Worm (Caenorhabditis elegans) whole organism, young adult: ENCODE data around the gene F54H5.2.

Experiments
- B0336.3 ChIP-seq: fragments of 200-800 bp; sonication (Bioruptor generic); IDR thresholded peaks from 2 replicates; pipeline ENCODE4 v1.3.6; 2022; ENCODE audit warnings: missing genetic modification characterization, missing compliant biosample characterization
- F22D6.2 ChIP-seq: sonication (generic microtip); optimal IDR thresholded peaks from 2 replicates; lab custom pipeline; 2016; ENCODE audit warnings: mild to moderate bottlenecking, missing genetic modification characterization, missing compliant biosample characterization
- F33H1.4 ChIP-seq: fragments of 200-800 bp; sonication (Bioruptor generic); IDR thresholded peaks from 2 replicates; pipeline ENCODE4 v1.3.6; 2022; ENCODE audit warnings: missing genetic modification reagents, missing genetic modification characterization, missing compliant biosample characterization
- F52B5.7 ChIP-seq: sonication (generic microtip); optimal IDR thresholded peaks from 2 replicates; lab custom pipeline; 2016; ENCODE audit warnings: mild to moderate bottlenecking, missing genetic modification characterization, missing compliant biosample characterization
- K12H6.12 ChIP-seq: fragments of 200-800 bp; sonication (Bioruptor generic); optimal IDR thresholded peaks from 2 replicates; lab custom pipeline; 2018; ENCODE audit warnings: mild to moderate bottlenecking, missing genetic modification characterization, missing compliant biosample characterization
- T07F8.4 ChIP-seq: sonication (generic microtip); optimal IDR thresholded peaks from 2 replicates; lab custom pipeline; 2016; ENCODE audit warnings: mild to moderate bottlenecking, missing genetic modification characterization, moderate library complexity, missing compliant biosample characterization
- Y56A3A.18 ChIP-seq: fragments of 200-800 bp; sonication (Bioruptor generic); IDR thresholded peaks from 2 replicates; pipeline ENCODE4 v1.3.6; 2022; ENCODE audit warnings: missing genetic modification reagents, missing genetic modification characterization, missing compliant biosample characterization
- Y79H2A.3 ChIP-seq: fragments of 200-800 bp; sonication (Bioruptor generic); conservative IDR thresholded peaks from 2 replicates; pipeline ENCODE4 v1.3.6; 2022; ENCODE audit warnings: missing genetic modification reagents, missing genetic modification characterization, missing compliant biosample characterization
- Y95B8A.8 ChIP-seq: fragments of 200-800 bp; sonication (Bioruptor generic); IDR thresholded peaks from 2 replicates; pipeline ENCODE4 v1.3.6; 2022; ENCODE audit warnings: missing genetic modification reagents, missing genetic modification characterization, missing compliant biosample characterization
- ZK185.1 ChIP-seq: sonication (generic microtip); optimal IDR thresholded peaks from 2 replicates; lab custom pipeline; 2016; ENCODE audit warnings: mild to moderate bottlenecking, missing genetic modification characterization, missing compliant biosample characterization; ENCODE audit not compliant: poor library complexity, severe bottlenecking
- aptf-3 ChIP-seq: fragments of 200-800 bp; sonication (Bioruptor generic); IDR thresholded peaks from 2 replicates; pipeline ENCODE4 v1.3.6; 2022; ENCODE audit warnings: missing genetic modification characterization, missing compliant biosample characterization
- attf-5 ChIP-seq: fragments of 200-800 bp; sonication (Bioruptor generic); optimal IDR thresholded peaks from 2 replicates; lab custom pipeline; 2018; ENCODE audit warnings: mild to moderate bottlenecking, missing genetic modification characterization, missing compliant biosample characterization
- bed-2 ChIP-seq: fragments of 200-800 bp; sonication (Bioruptor generic); IDR thresholded peaks from 2 replicates; pipeline ENCODE4 v1.3.6; 2022; ENCODE audit warnings: missing genetic modification reagents, missing genetic modification characterization, missing compliant biosample characterization
- ceh-27 ChIP-seq: fragments of 200-800 bp; sonication (Bioruptor generic); optimal IDR thresholded peaks from 2 replicates; lab custom pipeline; 2018; ENCODE audit warnings: mild to moderate bottlenecking, missing genetic modification characterization, moderate library complexity, missing compliant biosample characterization
- ceh-58 ChIP-seq: fragments of 200-800 bp; sonication (Bioruptor generic); IDR thresholded peaks from 2 replicates; pipeline ENCODE4 v1.3.6; 2022; ENCODE audit warnings: missing genetic modification characterization, missing compliant biosample characterization
- ceh-79 ChIP-seq: sonication (generic microtip); optimal IDR thresholded peaks from 2 replicates; lab custom pipeline; 2017; ENCODE audit warnings: mild to moderate bottlenecking, missing genetic modification characterization, missing compliant biosample characterization
- dox-1 ChIP-seq: fragments of 200-800 bp; sonication (Bioruptor generic); IDR thresholded peaks from 2 replicates; pipeline ENCODE4 v1.3.6; 2022; ENCODE audit warnings: missing genetic modification reagents, missing genetic modification characterization, missing compliant biosample characterization
- dpff-1 ChIP-seq: sonication (generic microtip); optimal IDR thresholded peaks from 2 replicates; lab custom pipeline; 2017; ENCODE audit warnings: mild to moderate bottlenecking, missing genetic modification characterization, missing compliant biosample characterization
- egl-18 ChIP-seq: fragments of 200-800 bp; sonication (Bioruptor generic); IDR thresholded peaks from 2 replicates; pipeline ENCODE4 v1.3.6; 2022; ENCODE audit warnings: missing genetic modification reagents, missing genetic modification characterization, missing compliant biosample characterization
- egl-44 ChIP-seq: fragments of 200-800 bp; sonication (Bioruptor generic); IDR thresholded peaks from 2 replicates; pipeline ENCODE4 v1.3.6; 2022; ENCODE audit warnings: missing genetic modification reagents, missing genetic modification characterization, missing compliant biosample characterization
- ekl-4 ChIP-seq: fragments of 200-800 bp; sonication (Bioruptor generic); IDR thresholded peaks from 2 replicates; pipeline ENCODE4 v1.3.6; 2022; ENCODE audit warnings: missing genetic modification reagents, missing genetic modification characterization, missing compliant biosample characterization
- ets-4 ChIP-seq: fragments of 200-800 bp; sonication (Bioruptor generic); optimal IDR thresholded peaks from 2 replicates; lab custom pipeline; 2018; ENCODE audit warnings: mild to moderate bottlenecking, missing genetic modification characterization, missing compliant biosample characterization
- hlh-12 ChIP-seq: sonication (generic microtip); optimal IDR thresholded peaks from 2 replicates; lab custom pipeline; 2016; ENCODE audit warnings: missing genetic modification characterization, missing compliant biosample characterization
- hlh-26 ChIP-seq: fragments of 200-800 bp; sonication (Bioruptor generic); conservative IDR thresholded peaks from 2 replicates; pipeline ENCODE4 v1.3.6; 2022; ENCODE audit warnings: missing genetic modification reagents, missing genetic modification characterization, missing compliant biosample characterization
- hrde-1 ChIP-seq: sonication (generic microtip); optimal IDR thresholded peaks from 2 replicates; lab custom pipeline; 2016; ENCODE audit warnings: missing genetic modification characterization, mild to moderate bottlenecking, missing compliant biosample characterization, moderate library complexity, missing genotype, missing genetic modification reagents, borderline replicate concordance
- let-526 ChIP-seq: fragments of 200-800 bp; sonication (Bioruptor generic); IDR thresholded peaks from 2 replicates; pipeline ENCODE4 v1.3.6; 2022; ENCODE audit warnings: missing genetic modification reagents, missing genetic modification characterization, missing compliant biosample characterization
- lin-35 ChIP-seq, 3 experiments: fragments of 150-350 bp in 2 of 3; sonication (generic microtip) in 1 of 3; optimal IDR thresholded peaks; 2 replicates each; lab custom pipeline; 2014 to 2018; ENCODE audit warnings: missing biosample characterization in 3 of 3, missing genetic modification characterization in 3 of 3, missing genetic modification reagents in 3 of 3
- lin-54 ChIP-seq: fragments of 200-800 bp; sonication (Bioruptor generic); optimal IDR thresholded peaks from 2 replicates; lab custom pipeline; 2018; ENCODE audit warnings: mild to moderate bottlenecking, missing genetic modification characterization, missing compliant biosample characterization
- lsy-27 ChIP-seq: sonication (generic microtip); optimal IDR thresholded peaks from 2 replicates; lab custom pipeline; 2017; ENCODE audit warnings: missing genetic modification characterization, mild to moderate bottlenecking, missing compliant biosample characterization, antibody characterized with exemption, missing genotype, borderline replicate concordance; ENCODE audit not compliant: insufficient read depth
- madf-10 ChIP-seq: sonication (generic microtip); optimal IDR thresholded peaks from 2 replicates; lab custom pipeline; 2016; ENCODE audit warnings: mild to moderate bottlenecking, missing genetic modification characterization, missing compliant biosample characterization
- madf-3 ChIP-seq: fragments of 200-800 bp; sonication (Bioruptor generic); IDR thresholded peaks from 2 replicates; pipeline ENCODE4 v1.3.6; 2022; ENCODE audit warnings: missing genetic modification reagents, missing genetic modification characterization, missing compliant biosample characterization
- madf-6 ChIP-seq: fragments of 200-800 bp; sonication (Bioruptor generic); IDR thresholded peaks from 2 replicates; pipeline ENCODE4 v1.3.6; 2022; ENCODE audit warnings: missing genetic modification reagents, missing genetic modification characterization, missing compliant biosample characterization
- madf-8 ChIP-seq: fragments of 200-800 bp; sonication (Bioruptor generic); conservative IDR thresholded peaks from 2 replicates; pipeline ENCODE4 v1.3.6; 2022; ENCODE audit warnings: missing genetic modification reagents, missing genetic modification characterization, missing compliant biosample characterization
- nfya-2 ChIP-seq: fragments of 200-800 bp; sonication (Bioruptor generic); IDR thresholded peaks from 2 replicates; pipeline ENCODE4 v1.3.6; 2022; ENCODE audit warnings: missing genetic modification reagents, missing genetic modification characterization, missing compliant biosample characterization
- nhr-120 ChIP-seq: fragments of 200-800 bp; sonication (Bioruptor generic); IDR thresholded peaks from 2 replicates; pipeline ENCODE4 v1.3.6; 2022; ENCODE audit warnings: missing genetic modification characterization, missing compliant biosample characterization
- nhr-179 ChIP-seq: sonication (generic microtip); optimal IDR thresholded peaks from 2 replicates; lab custom pipeline; 2016; ENCODE audit warnings: mild to moderate bottlenecking, missing genetic modification characterization, missing compliant biosample characterization
- nhr-80 ChIP-seq: sonication (generic microtip); optimal IDR thresholded peaks from 2 replicates; lab custom pipeline; 2016; ENCODE audit warnings: missing genetic modification characterization, missing compliant biosample characterization
- pbrm-1 ChIP-seq: fragments of 200-800 bp; sonication (Bioruptor generic); IDR thresholded peaks from 2 replicates; pipeline ENCODE4 v1.3.6; 2022; ENCODE audit warnings: missing genetic modification reagents, missing genetic modification characterization, missing compliant biosample characterization
- sdz-38 ChIP-seq: sonication (generic microtip); optimal IDR thresholded peaks from 2 replicates; lab custom pipeline; 2016; ENCODE audit warnings: missing genotype, missing genetic modification characterization, missing compliant biosample characterization
- snpc-1.1 ChIP-seq: sonication (generic microtip); optimal IDR thresholded peaks from 2 replicates; lab custom pipeline; 2017; ENCODE audit warnings: missing genetic modification characterization, mild to moderate bottlenecking, missing compliant biosample characterization, antibody characterized with exemption, moderate library complexity, missing genotype, missing genetic modification reagents; ENCODE audit not compliant: insufficient read depth
- snpc-4 ChIP-seq, 5 experiments: fragments of 150-350 bp in 1 of 5; sonication (generic microtip) in 4 of 5; optimal IDR thresholded peaks; 2 replicates each; lab custom pipeline; 2014 to 2018; ENCODE audit warnings: missing genetic modification characterization in 5 of 5, missing biosample characterization in 3 of 5, antibody characterized with exemption in 2 of 5, mild to moderate bottlenecking in 2 of 5, missing compliant biosample characterization in 2 of 5, missing genotype in 2 of 5, moderate library complexity in 2 of 5, missing genetic modification reagents in 1 of 5
- somi-1 ChIP-seq: fragments of 200-800 bp; sonication (Bioruptor generic); optimal IDR thresholded peaks from 2 replicates; lab custom pipeline; 2018; ENCODE audit warnings: mild to moderate bottlenecking, missing genetic modification characterization, missing compliant biosample characterization
- tbp1 ChIP-seq: fragments of 200-800 bp; sonication (Bioruptor generic); optimal IDR thresholded peaks from 2 replicates; lab custom pipeline; 2018; ENCODE audit warnings: mild to moderate bottlenecking, missing genetic modification characterization, missing compliant biosample characterization
- xnd-1 ChIP-seq: sonication (generic microtip); optimal IDR thresholded peaks from 2 replicates; lab custom pipeline; 2016; ENCODE audit warnings: missing genotype, missing genetic modification reagents, missing genetic modification characterization, missing compliant biosample characterization
- ztf-3 ChIP-seq: fragments of 200-800 bp; sonication (Bioruptor generic); optimal IDR thresholded peaks from 2 replicates; lab custom pipeline; 2018; ENCODE audit warnings: mild to moderate bottlenecking, missing genetic modification characterization, missing compliant biosample characterization
- ztf-6 ChIP-seq: fragments of 200-800 bp; sonication (Bioruptor generic); IDR thresholded peaks from 2 replicates; pipeline ENCODE4 v1.3.6; 2022; ENCODE audit warnings: missing genetic modification reagents, missing genetic modification characterization, missing compliant biosample characterization

Gene F54H5.2

ce11 chrII:6588605-6589292 lies 38.5 kb upstream of the F54H5.2 start, which contains the start of gene icd-1 (continued):
- peak; percentile 95 for TF ChIP-seq dox-1 (GFP tag; lab: Robert Waterston, UW)
- TF ChIP-seq F22D6.2 (tag; lab: Kevin White, UChicago) = peak; percentile 48
- no peak for TF ChIP-seq nhr-179 (tag; lab: Kevin White, UChicago)
- peak; percentile 76 for TF ChIP-seq tbp1 (GFP tag; lab: Kevin White, UChicago)
- TF ChIP-seq lin-54 (GFP tag; lab: Kevin White, UChicago) = peak; percentile 90
- TF ChIP-seq dpff-1 (tag; lab: Kevin White, UChicago) = no peak
- TF ChIP-seq ceh-79 = no peak
- TF ChIP-seq ceh-58 (GFP tag; lab: Robert Waterston, UW) = no peak
- peak; percentile 77 for TF ChIP-seq snpc-1.1 (tag; lab: Kevin White, UChicago)
- TF ChIP-seq bed-2 (GFP tag; lab: Robert Waterston, UW) = no peak
- peak; percentile 92 for TF ChIP-seq madf-6 (GFP tag; lab: Robert Waterston, UW)
- TF ChIP-seq ZK185.1 (tag; lab: Kevin White, UChicago) = peak; percentile 86
- peak; percentile 83 for TF ChIP-seq Y95B8A.8 (GFP tag; lab: Robert Waterston, UW)
- TF ChIP-seq egl-18 (GFP tag; lab: Robert Waterston, UW) = 0 out of 2 replicates have a peak, but pooled peaks have one; percentile 28
- TF ChIP-seq B0336.3 = peak; percentile 89
- peak; percentile 81 for TF ChIP-seq F33H1.4
- no peak for TF ChIP-seq lsy-27 (tag; lab: Kevin White, UChicago)
- TF ChIP-seq K12H6.12 = peak; percentile 91
- TF ChIP-seq T07F8.4 = no peak
- TF ChIP-seq madf-8 = peak; percentile 71
- TF ChIP-seq hrde-1 (tag; lab: Kevin White, UChicago) = peak; percentile 58
- no peak for TF ChIP-seq hlh-26 (GFP tag; lab: Robert Waterston, UW)
- TF ChIP-seq lin-35 (GFP tag; optimal IDR thresholded peaks at IDR 0.05; lab: Kevin White, UChicago) = peak in 2 of 3 experiments; percentile 67 to 88
- TF ChIP-seq let-526 (GFP tag; lab: Robert Waterston, UW) = no peak
- no peak for TF ChIP-seq nfya-2 (GFP tag; lab: Robert Waterston, UW)
- TF ChIP-seq attf-5 = peak; percentile 97
- TF ChIP-seq ekl-4 (GFP tag; lab: Robert Waterston, UW) = peak; percentile 97
- peak; percentile 90 for TF ChIP-seq somi-1 (GFP tag; lab: Kevin White, UChicago)
- peak; percentile 79 for TF ChIP-seq madf-10 (tag; lab: Kevin White, UChicago)
- TF ChIP-seq aptf-3 (GFP tag; lab: Robert Waterston, UW) = no peak
- TF ChIP-seq egl-44 (GFP tag; lab: Robert Waterston, UW) = 0 out of 2 replicates have a peak, but pooled peaks have one; percentile 33
- no peak for TF ChIP-seq hlh-12 (tag; lab: Kevin White, UChicago)
- TF ChIP-seq nhr-120 (GFP tag; lab: Robert Waterston, UW) = no peak
- peak; percentile 85 for TF ChIP-seq ceh-27 (GFP tag; lab: Kevin White, UChicago)
- TF ChIP-seq ztf-3 (GFP tag; lab: Kevin White, UChicago) = peak; percentile 30
- 0 out of 2 replicates have a peak, but pooled peaks have one; percentile 37 for TF ChIP-seq ztf-6 (GFP tag; lab: Robert Waterston, UW)
- TF ChIP-seq nhr-80 = peak; percentile 69
- TF ChIP-seq pbrm-1 (GFP tag; lab: Robert Waterston, UW) = peak; percentile 97
- TF ChIP-seq snpc-4 (GFP tag; optimal IDR thresholded peaks at IDR 0.05; lab: Kevin White, UChicago) = peak; percentile 79
- TF ChIP-seq snpc-4 (tag; optimal IDR thresholded peaks at IDR 0.05; lab: Kevin White, UChicago) = peak; percentile 83 to 90 (median 87)
- 0 out of 2 replicates have a peak, but pooled peaks have one; percentile 19 for TF ChIP-seq Y56A3A.18 (GFP tag; lab: Robert Waterston, UW)
- TF ChIP-seq F52B5.7 (tag; lab: Kevin White, UChicago) = no peak
- TF ChIP-seq madf-3 (GFP tag; lab: Robert Waterston, UW) = peak; percentile 89
- no peak for TF ChIP-seq sdz-38
- no peak for TF ChIP-seq ets-4 (GFP tag; lab: Kevin White, UChicago)
- TF ChIP-seq Y79H2A.3 (GFP tag; lab: Robert Waterston, UW) = no peak; the same call in 1 of the 2 replicates
- peak; percentile 64 for TF ChIP-seq xnd-1 (tag; lab: Kevin White, UChicago)
